Worm (Caenorhabditis elegans): ENCODE data around the gene K11H12.11.

Gene K11H12.11

ce11 chrIV:653138-653848 is 17.1 kb downstream of the K11H12.11 start, which contains the start of gene K11H12.1 (continued):
- TF ChIP-seq daf-19 (GFP tag; conservative IDR thresholded peaks at IDR 0.05): peak; percentile 76; the same call in 1 of the 2 replicates
- TF ChIP-seq nhr-42 (GFP tag; IDR thresholded peaks at IDR 0.05): no peak
- TF ChIP-seq zfp-2 (tag; optimal IDR thresholded peaks at IDR 0.05): no peak
- TF ChIP-seq nhr-25 (tag; optimal IDR thresholded peaks at IDR 0.05; ENCODE audit: borderline replicate concordance, insufficient read depth): no peak
- TF ChIP-seq saeg-2 (GFP tag; IDR thresholded peaks at IDR 0.05): no peak
- no peak for TF ChIP-seq zip-2 (tag; optimal IDR thresholded peaks at IDR 0.05)
- TF ChIP-seq lin-1 (GFP tag; IDR thresholded peaks at IDR 0.05): peak; percentile 36; the same call in 1 of the 2 replicates
- TF ChIP-seq mes-2 (tag; optimal IDR thresholded peaks at IDR 0.05; ENCODE audit: poor library complexity, severe bottlenecking): no peak
- TF ChIP-seq hlh-30 (tag; optimal IDR thresholded peaks at IDR 0.05; ENCODE audit: insufficient read depth): no peak
- no peak for TF ChIP-seq F10B5.3 (tag; optimal IDR thresholded peaks at IDR 0.05)
- TF ChIP-seq snpc-1.2 (GFP tag; IDR thresholded peaks at IDR 0.05): peak; percentile 72; the same call in 1 of the 2 replicates
- TF ChIP-seq gei-8 (GFP tag; optimal IDR thresholded peaks at IDR 0.05): no peak
- peak; percentile 68 for TF ChIP-seq lin-38 (GFP tag; IDR thresholded peaks at IDR 0.05)
- TF ChIP-seq unc-62 (GFP tag; optimal IDR thresholded peaks at IDR 0.05 in 1 of 2): no peak
- no peak for TF ChIP-seq unc-62 (tag; optimal IDR thresholded peaks at IDR 0.05)
- peak; percentile 54; the same call in 1 of the 2 replicates for TF ChIP-seq dmd-8 (GFP tag; IDR thresholded peaks at IDR 0.05)
- no peak for TF ChIP-seq T20F7.1 (GFP tag; optimal IDR thresholded peaks at IDR 0.05)
- no peak for TF ChIP-seq dmd-6 (GFP tag; IDR thresholded peaks at IDR 0.05)
- no peak for TF ChIP-seq pqm-1 (tag; optimal IDR thresholded peaks at IDR 0.05)
- peak; percentile 51; the same call in 1 of the 2 replicates for TF ChIP-seq Y48G9A.11 (GFP tag; IDR thresholded peaks at IDR 0.05)
- TF ChIP-seq dve-1 (tag; optimal IDR thresholded peaks at IDR 0.05; ENCODE audit: insufficient read depth): no peak
- TF ChIP-seq nhr-76 (tag; optimal IDR thresholded peaks at IDR 0.05): no peak
- TF ChIP-seq cey-2 (tag; optimal IDR thresholded peaks at IDR 0.05; ENCODE audit: borderline replicate concordance, insufficient read depth): no peak
- no peak for TF ChIP-seq fkh-10 (GFP tag; optimal IDR thresholded peaks at IDR 0.05)
- no peak for TF ChIP-seq daf-16 (GFP tag; optimal IDR thresholded peaks at IDR 0.05)
- no peak for TF ChIP-seq daf-16 (tag; optimal IDR thresholded peaks at IDR 0.05)
- TF ChIP-seq mdt-29 (GFP tag; IDR thresholded peaks at IDR 0.05): 0 out of 2 replicates have a peak, but pooled peaks have one; percentile 18
- TF ChIP-seq Y75B8A.6 (GFP tag; IDR thresholded peaks at IDR 0.05): no peak
- TF ChIP-seq unc-39 (tag; optimal IDR thresholded peaks at IDR 0.05): no peak
- no peak for TF ChIP-seq rbr-2 (tag; optimal IDR thresholded peaks at IDR 0.05)

DNA sequence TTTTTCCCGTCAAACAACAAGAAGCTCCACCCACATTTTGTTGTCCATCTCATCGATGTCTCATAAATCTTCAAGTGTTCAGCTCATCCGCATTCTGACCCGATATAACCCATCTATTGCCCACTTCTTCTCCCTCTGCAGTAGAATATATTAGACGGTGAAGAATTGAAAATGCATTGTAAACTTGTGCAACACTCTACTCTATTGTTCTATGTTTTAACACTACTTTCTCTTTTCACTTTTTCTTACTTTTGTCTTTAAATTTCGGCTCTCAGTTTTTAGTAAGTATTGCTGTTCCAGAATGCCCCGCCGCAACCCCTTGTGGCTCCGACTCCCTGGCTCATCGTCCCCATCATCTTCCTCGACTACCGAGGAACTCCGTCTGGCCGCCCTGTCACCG is 21.0 kb downstream of the K11H12.11 start, which contains the start of gene K11H12.9:
Gene K11H12.9 (plus strand): TSS at position 301 of the 400 bp plus-strand sequence.
- TF ChIP-seq nhr-42 (GFP tag; IDR thresholded peaks at IDR 0.05): no peak
- TF ChIP-seq egl-43 (GFP tag; IDR thresholded peaks at IDR 0.05): no peak
- TF ChIP-seq nhr-25 (tag; optimal IDR thresholded peaks at IDR 0.05; ENCODE audit: borderline replicate concordance, insufficient read depth): no peak
- TF ChIP-seq ama-1 (optimal IDR thresholded peaks at IDR 0.05): no peak
- no peak for TF ChIP-seq arid-1 (GFP tag; conservative IDR thresholded peaks at IDR 0.05)
- TF ChIP-seq duxl-1 (tag; optimal IDR thresholded peaks at IDR 0.05; ENCODE audit: poor library complexity): no peak
- no peak for TF ChIP-seq F49E8.2 (tag; optimal IDR thresholded peaks at IDR 0.05; ENCODE audit: borderline replicate concordance)
- no peak for TF ChIP-seq unc-130 (GFP tag; optimal IDR thresholded peaks at IDR 0.05)
- TF ChIP-seq pha-4 (GFP tag; IDR thresholded peaks at IDR 0.05): no peak
- TF ChIP-seq pha-4 (tag; optimal IDR thresholded peaks at IDR 0.05): no peak

Data from whole organism, L4 larva.